Worm (Caenorhabditis elegans) whole organism, L1 larva: Measurements from ENCODE around the gene C03C10.7.

ENCODE experiments used
- ceh-82 ChIP-seq, 3 experiments: fragments of 150-350 bp in 1 of 3; sonication (generic microtip) in 2 of 3; optimal IDR thresholded peaks; 2 replicates each; lab custom pipeline; 2014 to 2017; ENCODE audit warnings: missing biosample characterization in 3 of 3, missing genetic modification characterization in 3 of 3
- elt-3 ChIP-seq, 6 experiments: fragments of 150-350 bp in 1 of 6; sonication (generic microtip); optimal IDR thresholded peaks; 2 replicates each; lab custom pipeline; 2017 to 2018; ENCODE audit warnings: missing biosample characterization in 6 of 6, missing genetic modification characterization in 6 of 6, inconsistent platforms in 1 of 6
- lin-35 ChIP-seq, 2 experiments: fragments of 150-350 bp; optimal IDR thresholded peaks; 2 replicates each; lab custom pipeline; 2014; ENCODE audit warnings: missing biosample characterization in 2 of 2, missing genetic modification characterization in 2 of 2, missing genetic modification reagents in 2 of 2
- mep-1 ChIP-seq: fragments of 150-350 bp; optimal IDR thresholded peaks from 2 replicates; lab custom pipeline; 2014; ENCODE audit warnings: missing biosample characterization, missing genetic modification characterization
- nhr-76 ChIP-seq: sonication (generic microtip); optimal IDR thresholded peaks from 2 replicates; lab custom pipeline; 2017; ENCODE audit warnings: missing biosample characterization, missing genetic modification characterization
- nhr-77 ChIP-seq: fragments of 150-350 bp; optimal IDR thresholded peaks from 2 replicates; lab custom pipeline; 2014; ENCODE audit warnings: missing biosample characterization, missing genetic modification characterization
- pag-3 ChIP-seq: sonication (generic microtip); optimal IDR thresholded peaks from 2 replicates; lab custom pipeline; 2017; ENCODE audit warnings: missing genetic modification characterization, mild to moderate bottlenecking, missing compliant biosample characterization, antibody characterized with exemption, borderline replicate concordance; ENCODE audit not compliant: insufficient read depth
- unc-130 ChIP-seq: fragments of 150-350 bp; optimal IDR thresholded peaks from 2 replicates; lab custom pipeline; 2017; ENCODE audit warnings: missing biosample characterization, missing genetic modification characterization, inconsistent platforms

DNA sequence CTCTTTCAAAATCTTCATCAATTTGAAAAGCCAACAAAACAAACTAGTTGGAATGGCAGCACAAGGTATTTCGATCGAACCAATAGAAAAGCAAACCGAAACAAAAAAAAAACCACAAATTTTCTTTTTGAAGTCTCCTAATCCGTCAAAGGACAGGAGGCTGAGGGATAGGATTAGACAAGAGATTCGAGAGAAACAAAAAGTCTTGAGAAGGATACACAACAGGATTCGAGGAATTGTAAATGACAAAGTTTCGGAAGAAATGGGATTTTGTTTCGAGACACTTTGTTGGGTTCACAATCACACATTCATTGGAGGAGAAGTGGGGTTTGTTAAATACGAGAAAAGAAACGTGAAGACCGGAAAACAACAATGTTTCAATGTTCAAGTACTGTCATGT, 5.2 kb downstream of the C03C10.7 start:
- TF ChIP-seq pag-3 (no peak), unc-130 (tag; lab: Kevin White, UChicago) (no peak), lin-35 (GFP tag; optimal IDR thresholded peaks at IDR 0.05; lab: Kevin White, UChicago) (no peak), nhr-76 (no peak), ceh-82 (tag; optimal IDR thresholded peaks at IDR 0.05; lab: Kevin White, UChicago) (no peak), elt-3 (tag; optimal IDR thresholded peaks at IDR 0.05; lab: Kevin White, UChicago) (no peak), mep-1 (tag; lab: Kevin White, UChicago) (no peak), nhr-77 (no peak)
